Fruit fly (Drosophila melanogaster) whole organism, pupa: ENCODE data around the gene Psn.

Source experiments
- CG12605 ChIP-seq: fragments of 200-800 bp; sonication (Bioruptor generic); IDR thresholded peaks from 2 replicates; pipeline ENCODE4 v1.3.6; 2022; ENCODE audit warnings: missing biosample characterization, missing genetic modification characterization
- CG13204 ChIP-seq: fragments of 200-800 bp; sonication (Bioruptor generic); optimal IDR thresholded peaks from 2 replicates; lab custom pipeline; 2018; ENCODE audit warnings: missing biosample characterization, mild to moderate bottlenecking, missing genetic modification characterization, moderate library complexity
- CG4496 ChIP-seq: fragments of 200-800 bp; sonication (Bioruptor generic); IDR thresholded peaks from 3 replicates; pipeline ENCODE4 v1.3.6; 2022; ENCODE audit warnings: missing biosample characterization, missing genetic modification characterization
- CG9948 ChIP-seq: fragments of 200-800 bp; sonication (Bioruptor generic); optimal IDR thresholded peaks from 2 replicates; lab custom pipeline; 2018; ENCODE audit warnings: missing biosample characterization, mild to moderate bottlenecking, missing genetic modification characterization, moderate library complexity
- D1 ChIP-seq: fragments of 200-800 bp; sonication (Bioruptor generic); optimal IDR thresholded peaks from 2 replicates; lab custom pipeline; 2018; ENCODE audit warnings: missing biosample characterization, mild to moderate bottlenecking, missing genetic modification characterization, moderate library complexity
- Ets98B ChIP-seq: fragments of 200-800 bp; sonication (Bioruptor generic); IDR thresholded peaks from 2 replicates; pipeline ENCODE4 v1.3.6; 2022; ENCODE audit warnings: missing biosample characterization, missing genetic modification characterization
- Snoo ChIP-seq: fragments of 200-800 bp; sonication (Bioruptor generic); optimal IDR thresholded peaks from 3 replicates; lab custom pipeline; 2017; ENCODE audit warnings: missing biosample characterization, mild to moderate bottlenecking, missing genetic modification characterization, inconsistent platforms
- fd96Ca ChIP-seq: fragments of 200-800 bp; sonication (Bioruptor generic); IDR thresholded peaks from 3 replicates; pipeline ENCODE4 v1.3.6; 2022; ENCODE audit warnings: missing biosample characterization, missing genetic modification characterization

DNA sequence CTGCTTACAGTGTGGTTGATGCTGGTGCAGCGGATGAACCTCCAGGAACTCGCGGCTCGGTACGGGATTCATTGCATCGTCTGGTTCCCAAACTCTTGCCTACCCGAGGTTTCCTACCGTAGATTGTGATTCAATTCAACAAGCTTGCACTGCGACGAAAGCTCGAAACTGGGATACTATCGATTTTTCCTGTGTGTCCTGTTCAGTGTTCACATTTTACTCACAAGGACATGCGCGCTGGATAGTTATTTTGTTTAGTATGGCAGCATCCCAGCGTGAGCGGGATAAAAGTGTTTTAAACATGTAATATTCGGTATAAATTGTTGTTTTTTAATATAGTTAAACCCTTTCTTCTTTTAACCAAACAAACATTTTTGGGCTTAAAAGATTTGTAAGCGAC, 6.4 kb upstream of the Psn start, which contains the start of gene CG5282:
- TF ChIP-seq Ets98B (GFP tag; lab: Robert Waterston, UW) (no peak), Snoo (tag; lab: Kevin White, UChicago) (no peak), CG13204 (no peak), CG9948 (no peak), CG12605 (GFP tag; lab: Robert Waterston, UW) (no peak), fd96Ca (no peak), D1 (tag; lab: Kevin White, UChicago) (no peak), CG4496 (GFP tag; lab: Robert Waterston, UW) (no peak)
